Fruit fly (Drosophila melanogaster) whole organism, embryonic: ENCODE results near the gene Taf8.

ENCODE experiments used
- CG10543 ChIP-seq: fragments of 200-800 bp; sonication (Bioruptor generic); optimal IDR thresholded peaks from 3 replicates; lab custom pipeline; 2017; ENCODE audit warnings: missing biosample characterization, mild to moderate bottlenecking, missing genetic modification characterization, moderate library complexity
- CG12071 ChIP-seq: fragments of 200-800 bp; sonication (Bioruptor generic); optimal IDR thresholded peaks from 3 replicates; lab custom pipeline; 2018; ENCODE audit warnings: missing biosample characterization, mild to moderate bottlenecking, missing genetic modification characterization
- CG12236 ChIP-seq: fragments of 200-800 bp; sonication (Bioruptor generic); optimal IDR thresholded peaks from 2 replicates; lab custom pipeline; 2016; ENCODE audit warnings: missing biosample characterization, missing genetic modification characterization
- CG14860 ChIP-seq: fragments of 200-800 bp; sonication (Bioruptor generic); IDR thresholded peaks from 3 replicates; pipeline ENCODE4 v1.3.6; 2022; ENCODE audit warnings: missing biosample characterization, missing genetic modification characterization; ENCODE audit not compliant: partially characterized antibody
- CG1529 ChIP-seq: fragments of 200-800 bp; sonication (Bioruptor generic); optimal IDR thresholded peaks from 3 replicates; lab custom pipeline; 2018; ENCODE audit warnings: missing biosample characterization, missing genetic modification characterization
- CG15696 ChIP-seq: fragments of 200-800 bp; sonication (Bioruptor generic); optimal IDR thresholded peaks from 2 replicates; lab custom pipeline; 2019; ENCODE audit warnings: missing biosample characterization, mild to moderate bottlenecking, missing genetic modification characterization, moderate library complexity
- CG2116 ChIP-seq: fragments of 200-800 bp; sonication (Bioruptor generic); optimal IDR thresholded peaks from 3 replicates; lab custom pipeline; 2018; ENCODE audit warnings: missing biosample characterization, mild to moderate bottlenecking, missing genetic modification characterization
- CG2202 ChIP-seq: fragments of 200-800 bp; sonication (Bioruptor generic); optimal IDR thresholded peaks from 2 replicates; lab custom pipeline; 2018; ENCODE audit warnings: missing biosample characterization, mild to moderate bottlenecking, missing genetic modification characterization
- CG2678 ChIP-seq: fragments of 200-800 bp; sonication (Bioruptor generic); optimal IDR thresholded peaks from 3 replicates; lab custom pipeline; 2019; ENCODE audit warnings: missing biosample characterization, mild to moderate bottlenecking, missing genetic modification characterization, moderate library complexity
- CG2712 ChIP-seq: fragments of 200-800 bp; optimal IDR thresholded peaks from 3 replicates; lab custom pipeline; 2019; ENCODE audit warnings: missing biosample characterization, mild to moderate bottlenecking, missing genetic modification characterization, moderate library complexity
- CG2875 ChIP-seq: fragments of 200-800 bp; sonication (Bioruptor generic); optimal IDR thresholded peaks from 2 replicates; lab custom pipeline; 2017; ENCODE audit warnings: missing biosample characterization, mild to moderate bottlenecking, missing genetic modification characterization, missing genetic modification reagents
- CG32532 ChIP-seq: fragments of 200-800 bp; sonication (Bioruptor generic); IDR thresholded peaks from 2 replicates; pipeline ENCODE4 v1.3.6; 2022; ENCODE audit warnings: missing biosample characterization, missing genetic modification characterization
- CG3995 ChIP-seq: fragments of 200-800 bp; sonication (Bioruptor generic); optimal IDR thresholded peaks from 3 replicates; lab custom pipeline; 2016; ENCODE audit warnings: missing biosample characterization, missing genetic modification characterization
- CG4707 ChIP-seq: fragments of 200-800 bp; sonication (Bioruptor generic); optimal IDR thresholded peaks from 2 replicates; lab custom pipeline; 2018; ENCODE audit warnings: missing biosample characterization, mild to moderate bottlenecking, missing genetic modification characterization, moderate library complexity
- CG4820 ChIP-seq: fragments of 200-800 bp; sonication (Bioruptor generic); optimal IDR thresholded peaks from 3 replicates; lab custom pipeline; 2016; ENCODE audit warnings: missing biosample characterization, missing genetic modification characterization
- CG6765 ChIP-seq: fragments of 200-800 bp; sonication (Bioruptor generic); optimal IDR thresholded peaks from 3 replicates; lab custom pipeline; 2017; ENCODE audit warnings: missing biosample characterization, mild to moderate bottlenecking, missing genetic modification characterization
- CG7963 ChIP-seq: fragments of 200-800 bp; sonication (Bioruptor generic); IDR thresholded peaks from 3 replicates; pipeline ENCODE4 v1.3.6; 2022; ENCODE audit warnings: missing biosample characterization, missing genetic modification characterization; ENCODE audit not compliant: partially characterized antibody
- CG7987 ChIP-seq: fragments of 200-800 bp; sonication (Bioruptor generic); optimal IDR thresholded peaks from 2 replicates; lab custom pipeline; 2018; ENCODE audit warnings: missing biosample characterization, mild to moderate bottlenecking, missing genetic modification characterization, moderate library complexity
- CG8359 ChIP-seq: fragments of 200-800 bp; sonication (Bioruptor generic); optimal IDR thresholded peaks from 2 replicates; lab custom pipeline; 2017; ENCODE audit warnings: missing biosample characterization, mild to moderate bottlenecking, missing genetic modification characterization, borderline replicate concordance
- CG9215 ChIP-seq: fragments of 200-800 bp; sonication (Bioruptor generic); IDR thresholded peaks from 2 replicates; pipeline ENCODE4 v1.3.6; 2022; ENCODE audit warnings: missing biosample characterization, missing genetic modification characterization
- CG9727 ChIP-seq: fragments of 200-800 bp; sonication (Bioruptor generic); optimal IDR thresholded peaks from 3 replicates; lab custom pipeline; 2017; ENCODE audit warnings: missing biosample characterization, mild to moderate bottlenecking, missing genetic modification characterization
- CG9932 ChIP-seq: fragments of 200-800 bp; sonication (Bioruptor generic); IDR thresholded peaks from 2 replicates; pipeline ENCODE4 v1.3.6; 2022; ENCODE audit warnings: missing biosample characterization, missing genetic modification characterization
- CTCF ChIP-seq: fragments of 200-800 bp; sonication (Bioruptor generic); optimal IDR thresholded peaks from 2 replicates; lab custom pipeline; 2017; ENCODE audit warnings: missing biosample characterization, mild to moderate bottlenecking, missing genetic modification characterization, moderate library complexity
- CkIIα-i1 ChIP-seq: fragments of 200-800 bp; sonication (Bioruptor generic); IDR thresholded peaks from 2 replicates; pipeline ENCODE4 v1.3.6; 2022; ENCODE audit warnings: missing biosample characterization, missing genetic modification characterization
- E2f2 ChIP-seq: fragments of 200-800 bp; sonication (Bioruptor generic); IDR thresholded peaks from 2 replicates; pipeline ENCODE4 v1.3.6; 2022; ENCODE audit warnings: missing biosample characterization, missing genetic modification characterization
- HLH4C ChIP-seq: fragments of 200-800 bp; sonication (Bioruptor generic); IDR thresholded peaks from 3 replicates; pipeline ENCODE4 v1.3.6; 2022; ENCODE audit warnings: missing biosample characterization, missing genetic modification characterization; ENCODE audit not compliant: partially characterized antibody
- Jarid2 ChIP-seq: fragments of 200-800 bp; sonication (Bioruptor generic); optimal IDR thresholded peaks from 3 replicates; lab custom pipeline; 2017; ENCODE audit warnings: mild to moderate bottlenecking, missing biosample characterization, missing genetic modification reagents, missing genetic modification characterization
- Med ChIP-seq: fragments of 200-800 bp; sonication (Bioruptor generic); peaks from one replicate; lab custom pipeline; 2016; ENCODE audit warnings: missing biosample characterization, missing genetic modification characterization, mild to moderate bottlenecking, inconsistent platforms, moderate library complexity
- NfI ChIP-seq: fragments of 200-800 bp; sonication (Bioruptor generic); optimal IDR thresholded peaks from 3 replicates; lab custom pipeline; 2018; ENCODE audit warnings: missing biosample characterization, mild to moderate bottlenecking, missing genetic modification characterization, moderate library complexity
- Opbp ChIP-seq: fragments of 200-800 bp; sonication (Bioruptor generic); IDR thresholded peaks from 3 replicates; pipeline ENCODE4 v1.3.6; 2022; ENCODE audit warnings: missing biosample characterization, missing genetic modification characterization; ENCODE audit not compliant: partially characterized antibody
- Pdp1 ChIP-seq, 2 experiments: fragments of 200-800 bp; sonication (Bioruptor generic); optimal IDR thresholded peaks; 3 replicates each; lab custom pipeline; 2016; ENCODE audit warnings: missing biosample characterization in 2 of 2, missing genetic modification characterization in 2 of 2, mild to moderate bottlenecking in 1 of 2, moderate library complexity in 1 of 2
- Sox100B ChIP-seq: fragments of 200-800 bp; sonication (Bioruptor generic); optimal IDR thresholded peaks from 3 replicates; lab custom pipeline; 2018; ENCODE audit warnings: missing biosample characterization, mild to moderate bottlenecking, missing genetic modification characterization
- Xbp1 ChIP-seq: fragments of 200-800 bp; sonication (Bioruptor generic); optimal IDR thresholded peaks from 3 replicates; lab custom pipeline; 2016; ENCODE audit warnings: missing biosample characterization, mild to moderate bottlenecking, missing genetic modification characterization
- cad ChIP-seq: fragments of >200 bp; optimal IDR thresholded peaks from 2 replicates; lab custom pipeline; 2017; ENCODE audit warnings: missing biosample characterization, missing genetic modification characterization
- chm ChIP-seq: fragments of 200-800 bp; sonication (Bioruptor generic); IDR thresholded peaks from 2 replicates; pipeline ENCODE4 v1.3.6; 2022; ENCODE audit warnings: missing biosample characterization, missing genetic modification characterization
- ci ChIP-seq: fragments of 200-800 bp; sonication (Bioruptor generic); IDR thresholded peaks from 3 replicates; pipeline ENCODE4 v1.3.6; 2022; ENCODE audit warnings: missing biosample characterization, missing genetic modification characterization
- dmrt11E ChIP-seq: fragments of 200-800 bp; sonication (Bioruptor generic); optimal IDR thresholded peaks from 3 replicates; lab custom pipeline; 2018; ENCODE audit warnings: missing biosample characterization, mild to moderate bottlenecking, missing genetic modification characterization, moderate library complexity
- ewg ChIP-seq: fragments of 200-800 bp; sonication (Bioruptor generic); optimal IDR thresholded peaks from 3 replicates; lab custom pipeline; 2017; ENCODE audit warnings: mild to moderate bottlenecking, missing biosample characterization, missing genetic modification reagents, missing genetic modification characterization
- grau ChIP-seq: fragments of 200-800 bp; optimal IDR thresholded peaks from 3 replicates; lab custom pipeline; 2019; ENCODE audit warnings: missing biosample characterization, mild to moderate bottlenecking, missing genetic modification characterization, moderate library complexity
- grn ChIP-seq: fragments of 200-800 bp; sonication (Bioruptor generic); optimal IDR thresholded peaks from 3 replicates; lab custom pipeline; 2017; ENCODE audit warnings: missing biosample characterization, missing genetic modification characterization
- hbn ChIP-seq: fragments of 200-800 bp; sonication (Bioruptor generic); IDR thresholded peaks from 2 replicates; pipeline ENCODE4 v1.3.6; 2022; ENCODE audit warnings: missing biosample characterization, missing genetic modification characterization; ENCODE audit not compliant: partially characterized antibody
- kni ChIP-seq: fragments of 200-800 bp; sonication (Bioruptor generic); optimal IDR thresholded peaks from 3 replicates; lab custom pipeline; 2017; ENCODE audit warnings: mild to moderate bottlenecking, missing biosample characterization, missing genetic modification reagents, missing genetic modification characterization
- mld ChIP-seq: fragments of 200-800 bp; sonication (Bioruptor generic); IDR thresholded peaks from 3 replicates; pipeline ENCODE4 v1.3.6; 2022; ENCODE audit warnings: missing biosample characterization, missing genetic modification characterization; ENCODE audit not compliant: partially characterized antibody
- tin ChIP-seq: fragments of 200-800 bp; sonication (Bioruptor generic); optimal IDR thresholded peaks from 3 replicates; lab custom pipeline; 2016; ENCODE audit warnings: missing biosample characterization, missing genetic modification characterization
- unc-4 ChIP-seq: fragments of 200-800 bp; sonication (Bioruptor generic); IDR thresholded peaks from 2 replicates; pipeline ENCODE4 v1.3.6; 2022; ENCODE audit warnings: missing biosample characterization, missing genetic modification characterization; ENCODE audit not compliant: partially characterized antibody
- unpg ChIP-seq: fragments of 200-800 bp; sonication (Bioruptor generic); optimal IDR thresholded peaks from 3 replicates; lab custom pipeline; 2018; ENCODE audit warnings: missing biosample characterization, mild to moderate bottlenecking, missing genetic modification characterization, moderate library complexity
- vnd ChIP-seq: fragments of 200-800 bp; sonication (Bioruptor generic); IDR thresholded peaks from 3 replicates; pipeline ENCODE4 v1.3.6; 2022; ENCODE audit warnings: missing biosample characterization, missing genetic modification characterization; ENCODE audit not compliant: partially characterized antibody
- wek ChIP-seq: fragments of 200-800 bp; sonication (Bioruptor generic); optimal IDR thresholded peaks from 3 replicates; lab custom pipeline; 2018; ENCODE audit warnings: missing biosample characterization, mild to moderate bottlenecking, missing genetic modification characterization, moderate library complexity

Gene Taf8

DNA sequence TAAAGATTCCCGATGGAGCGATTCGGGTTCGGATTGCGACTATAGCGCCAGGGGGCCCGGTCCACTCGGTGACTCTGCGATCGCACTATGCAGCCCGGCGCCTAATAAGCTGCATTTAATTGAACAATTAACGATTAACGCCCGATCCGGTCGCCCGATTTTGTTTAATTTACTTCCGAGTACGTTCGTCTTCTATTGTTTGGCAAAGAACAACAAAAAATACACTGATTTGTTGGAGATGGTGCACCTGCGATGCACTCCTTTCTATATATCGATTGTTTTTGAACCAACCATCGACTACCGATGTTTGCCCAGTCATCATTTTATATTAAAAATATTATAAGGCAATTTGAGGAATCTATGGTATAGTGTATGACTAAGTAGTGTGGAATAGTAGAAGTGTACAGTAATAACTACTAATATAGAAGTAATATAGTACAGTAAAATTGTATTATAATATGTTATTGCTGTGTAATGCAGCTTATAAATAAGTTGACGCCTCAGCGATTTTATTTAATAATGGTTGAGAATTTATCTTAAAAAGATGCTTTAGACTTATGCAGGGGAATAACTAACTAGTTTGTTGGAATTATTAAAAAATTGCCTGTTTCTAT is 565 bp upstream of the Taf8 start, which contains the start of gene Mvb12 (continued):
- TF ChIP-seq Pdp1 (GFP tag; optimal IDR thresholded peaks at IDR 0.05; lab: Kevin White, UChicago), result peak in 1 of 2 experiments; percentile 0
- TF ChIP-seq CG3995 (GFP tag; lab: Kevin White, UChicago), result no peak
- TF ChIP-seq mld (GFP tag; lab: Robert Waterston, UW), result 0 out of 3 replicates have a peak, but pooled peaks have one; percentile 27
- no peak for TF ChIP-seq CG4820 (GFP tag; lab: Kevin White, UChicago)
- TF ChIP-seq CG2202 (tag; lab: Kevin White, UChicago), result peak; percentile 17
- peak; percentile 23; the same call in 1 of the 2 replicates for TF ChIP-seq CG9932 (GFP tag; lab: Robert Waterston, UW)
- no peak for TF ChIP-seq ewg (GFP tag; lab: Kevin White, UChicago)
- TF ChIP-seq unc-4, result peak; percentile 37
- peak; percentile 60; the same call in 2 of the 3 replicates for TF ChIP-seq ci (GFP tag; lab: Robert Waterston, UW)
- TF ChIP-seq CG7987 (GFP tag; lab: Kevin White, UChicago), result peak; percentile 44
- no peak for TF ChIP-seq grn
- peak; percentile 38 for TF ChIP-seq unpg
- peak; percentile 30 for TF ChIP-seq wek (GFP tag; lab: Kevin White, UChicago)
- TF ChIP-seq CG7963, result 0 out of 3 replicates have a peak, but pooled peaks have one; percentile 40
- TF ChIP-seq CTCF, result no peak
- TF ChIP-seq CG32532 (GFP tag; lab: Robert Waterston, UW), result 0 out of 2 replicates have a peak, but pooled peaks have one; percentile 12
- peak; percentile 48; the same call in 1 of the 2 replicates for TF ChIP-seq chm (GFP tag; lab: Robert Waterston, UW)
- no peak for TF ChIP-seq CG6765
- TF ChIP-seq CG12236 (GFP tag; lab: Kevin White, UChicago), result no peak
- TF ChIP-seq CG2712, result peak; percentile 18
- peak; percentile 11 for TF ChIP-seq CG2116
- TF ChIP-seq CG15696 (tag; lab: Kevin White, UChicago), result peak; percentile 12
- peak; percentile 23 for TF ChIP-seq CG2678 (tag; lab: Kevin White, UChicago)
- peak; percentile 30 for TF ChIP-seq Sox100B (GFP tag; lab: Kevin White, UChicago)
- peak; percentile 41; the same call in 2 of the 3 replicates for TF ChIP-seq HLH4C (GFP tag; lab: Robert Waterston, UW)
- TF ChIP-seq CkIIα-i1 (GFP tag; lab: Robert Waterston, UW), result no peak
- TF ChIP-seq CG8359 (GFP tag; lab: Kevin White, UChicago), result no peak
- peak; percentile 76 for TF ChIP-seq Med (GFP tag; lab: Kevin White, UChicago)
- TF ChIP-seq vnd, result peak; percentile 19; the same call in 2 of the 3 replicates
- TF ChIP-seq grau (tag; lab: Kevin White, UChicago), result no peak
- no peak for TF ChIP-seq cad (GFP tag; lab: Kevin White, UChicago)
- TF ChIP-seq CG1529 (GFP tag; lab: Kevin White, UChicago), result peak; percentile 27
- peak; percentile 13 for TF ChIP-seq CG9727
- TF ChIP-seq tin (GFP tag; lab: Kevin White, UChicago), result no peak
- TF ChIP-seq kni (GFP tag; lab: Kevin White, UChicago), result peak; percentile 24
- TF ChIP-seq Opbp (GFP tag; lab: Robert Waterston, UW), result peak; percentile 78
- TF ChIP-seq CG9215, result no peak
- peak; percentile 19; the same call in 1 of the 2 replicates for TF ChIP-seq E2f2 (GFP tag; lab: Robert Waterston, UW)
- peak; percentile 20 for TF ChIP-seq dmrt11E
- TF ChIP-seq CG4707 (GFP tag; lab: Kevin White, UChicago), result peak; percentile 26
- peak; percentile 62 for TF ChIP-seq Jarid2 (GFP tag; lab: Kevin White, UChicago)
- TF ChIP-seq hbn (GFP tag; lab: Robert Waterston, UW), result peak; percentile 51
- TF ChIP-seq CG14860 (GFP tag; lab: Robert Waterston, UW), result peak; percentile 50; the same call in 2 of the 3 replicates
- no peak for TF ChIP-seq CG10543 (GFP tag; lab: Kevin White, UChicago)
- peak; percentile 4 for TF ChIP-seq Xbp1
- peak; percentile 7 for TF ChIP-seq CG12071 (GFP tag; lab: Kevin White, UChicago)
- TF ChIP-seq NfI (GFP tag; lab: Kevin White, UChicago), result no peak
- no peak for TF ChIP-seq CG2875
